Fruit fly (Drosophila melanogaster) ovary, adult (tissue): ENCODE measurements around the gene cic.

Experiments
- CG17801 ChIP-seq: fragments of 200-800 bp; optimal IDR thresholded peaks from 2 replicates; lab custom pipeline; 2019; ENCODE audit warnings: missing biosample characterization, mild to moderate bottlenecking, missing genetic modification characterization, moderate library complexity; ENCODE audit not compliant: partially characterized antibody

The cic gene

DNA sequence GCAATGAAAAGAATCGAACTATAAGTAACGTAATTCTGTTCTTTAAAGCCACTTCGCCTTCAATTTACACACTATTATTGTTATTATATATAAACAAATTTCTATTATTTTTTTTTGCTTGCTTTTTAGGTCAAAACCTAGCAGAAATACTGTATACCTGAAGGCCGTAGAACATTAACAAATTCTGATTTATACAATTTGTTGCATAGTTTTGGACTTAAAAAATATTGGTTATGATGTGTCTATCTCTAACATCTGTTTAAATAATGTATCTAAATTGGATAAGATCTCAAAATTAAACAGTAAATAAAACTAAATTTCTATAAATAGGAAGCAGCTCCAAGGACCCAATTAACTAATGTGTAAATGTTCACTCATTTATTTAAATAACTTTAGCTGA lies 53.3 kb downstream of the cic start:
- TF ChIP-seq CG17801 (GFP tag; lab: Kevin White, UChicago) = peak; percentile 49

DNA sequence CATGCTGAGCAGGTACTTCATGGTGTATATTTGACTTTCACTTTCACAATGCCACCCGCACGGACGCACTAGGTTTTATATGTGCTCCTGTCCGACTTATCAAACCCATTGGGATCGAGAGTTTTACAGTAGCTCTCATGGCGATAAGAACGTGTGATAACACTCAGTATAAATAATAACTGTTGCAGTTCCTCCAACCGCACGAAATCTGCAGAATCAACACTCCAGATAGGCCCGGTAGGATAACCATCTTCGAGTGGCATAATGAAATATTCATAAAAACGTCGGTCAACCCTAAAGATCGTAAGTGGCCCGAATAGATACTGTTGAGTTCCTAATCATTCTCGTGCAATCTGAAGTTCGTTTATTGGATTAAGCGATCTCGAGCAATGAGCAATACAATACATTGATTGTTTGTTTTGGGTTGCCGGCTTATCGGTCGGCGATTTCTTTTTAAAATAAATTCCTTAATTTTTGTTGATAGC lies 55.0 kb downstream of the cic start, which contains the start of gene CG4362:
TSS of gene CG4362 (minus strand) at position 51 of the 485 bp plus-strand sequence.
- no peak for TF ChIP-seq CG17801 (GFP tag; lab: Kevin White, UChicago)

DNA sequence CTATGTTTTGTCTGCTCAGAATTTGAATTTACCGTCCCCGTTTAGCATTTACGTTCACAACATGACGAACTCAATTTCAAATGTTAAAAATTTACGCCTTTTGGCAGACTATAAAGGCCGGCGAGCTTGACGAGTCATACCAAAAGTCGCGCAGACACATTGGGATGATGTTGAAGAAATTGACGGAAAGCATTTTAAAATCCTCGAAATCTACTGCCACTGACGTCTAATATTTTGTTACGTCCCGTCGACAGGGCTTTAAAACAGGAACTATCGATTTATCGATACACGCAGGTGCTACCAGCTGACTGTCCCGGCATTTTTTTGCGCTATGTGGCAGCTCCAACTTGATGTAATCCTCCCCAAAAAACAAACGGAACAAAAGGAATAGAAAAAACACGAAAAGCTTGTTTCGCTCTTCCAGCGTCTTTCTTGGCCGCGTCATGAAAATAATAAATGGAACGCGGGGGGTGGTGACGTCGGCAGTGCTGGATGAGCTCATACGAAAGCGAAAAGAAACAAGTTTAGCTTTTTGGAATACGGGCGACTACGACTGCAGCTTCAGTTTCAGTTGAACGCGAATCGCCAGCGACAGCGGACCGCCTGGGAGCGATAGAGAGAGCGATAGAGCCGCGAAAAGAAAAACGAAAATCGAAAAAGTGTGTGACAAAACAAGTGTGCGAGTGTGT lies 56.5 kb downstream of the cic start, which contains the start of gene Orp8:
TSS of gene Orp8 (plus strand) at position 373 of the 689 bp plus-strand sequence.
- peak; percentile 87 for TF ChIP-seq CG17801 (GFP tag; lab: Kevin White, UChicago)

dm6 chr3R:20309661-20310497 lies 57.3 kb downstream of the cic start:
- TF ChIP-seq CG17801 (GFP tag; lab: Kevin White, UChicago) = no peak

dm6 chr3R:20310498-20310822 lies 57.9 kb downstream of the cic start:
- TF ChIP-seq CG17801 (GFP tag; lab: Kevin White, UChicago) = no peak

DNA sequence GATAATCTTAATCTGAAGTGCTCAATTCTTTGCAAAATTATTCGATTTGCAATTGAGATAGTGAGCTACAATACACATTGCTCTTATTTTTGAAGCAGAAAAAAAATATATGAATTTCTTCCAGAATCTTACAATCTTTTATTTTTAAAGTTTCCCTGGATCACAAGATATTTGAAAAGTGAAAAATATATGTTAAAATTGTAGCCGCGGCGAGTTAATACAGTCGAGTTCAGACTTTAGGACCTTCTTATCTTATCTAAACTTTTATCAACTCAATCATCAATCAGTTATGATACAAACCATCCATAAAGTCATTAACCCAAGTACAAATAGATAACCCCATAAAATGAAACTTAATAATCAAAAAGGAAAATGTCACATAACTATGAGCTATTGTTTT lies 58.3 kb downstream of the cic start:
- TF ChIP-seq CG17801 (GFP tag; lab: Kevin White, UChicago) = no peak

- no peak for TF ChIP-seq CG17801 (GFP tag; lab: Kevin White, UChicago)
Measured at dm6 chr3R:20311406-20311805, 58.8 kb downstream of the cic start.

DNA sequence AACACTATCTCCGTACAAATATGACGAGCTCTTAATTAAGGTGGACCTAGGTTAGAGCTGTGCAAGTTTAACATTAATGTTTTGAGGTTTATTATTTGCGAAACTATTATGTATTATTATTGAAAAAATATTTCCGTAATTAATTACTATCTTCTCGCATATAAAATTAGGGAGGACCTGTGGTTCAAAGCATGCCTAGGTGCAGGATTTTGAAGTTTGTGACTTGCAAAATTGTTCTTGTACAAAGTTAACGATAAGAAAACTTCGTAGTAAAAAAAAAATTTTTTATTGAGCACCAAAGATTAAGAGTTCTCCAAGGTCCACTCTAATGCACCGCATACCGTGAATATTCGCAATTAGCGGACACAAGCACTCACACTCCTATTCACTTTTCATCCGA lies 60.3 kb downstream of the cic start:
- peak; percentile 85 for TF ChIP-seq CG17801 (GFP tag; lab: Kevin White, UChicago)

DNA sequence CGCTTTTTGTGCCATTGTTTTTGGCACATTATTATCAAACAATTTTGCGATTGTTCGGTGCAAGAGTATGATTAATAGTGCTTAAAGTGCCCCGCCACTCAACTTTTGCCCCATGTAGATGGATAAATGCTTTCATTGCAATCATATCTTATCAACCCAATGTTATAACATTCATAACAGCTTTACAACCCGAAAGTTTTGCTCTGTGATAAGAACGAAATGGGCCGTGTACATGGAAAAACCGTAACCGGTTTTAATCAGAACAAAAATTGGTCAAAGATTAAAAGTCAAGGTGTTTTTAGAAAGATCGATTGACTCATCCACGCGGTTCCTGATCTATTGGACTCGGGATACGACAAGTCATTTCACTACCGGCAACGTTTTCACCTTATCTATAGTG lies 64.0 kb downstream of the cic start:
- TF ChIP-seq CG17801 (GFP tag; lab: Kevin White, UChicago) = no peak

- no peak for TF ChIP-seq CG17801 (GFP tag; lab: Kevin White, UChicago)
Measured at dm6 chr3R:20317402-20318165, 65.0 kb downstream of the cic start.

dm6 chr3R:20318166-20318690 lies 65.7 kb downstream of the cic start:
- TF ChIP-seq CG17801 (GFP tag; lab: Kevin White, UChicago) = no peak

DNA sequence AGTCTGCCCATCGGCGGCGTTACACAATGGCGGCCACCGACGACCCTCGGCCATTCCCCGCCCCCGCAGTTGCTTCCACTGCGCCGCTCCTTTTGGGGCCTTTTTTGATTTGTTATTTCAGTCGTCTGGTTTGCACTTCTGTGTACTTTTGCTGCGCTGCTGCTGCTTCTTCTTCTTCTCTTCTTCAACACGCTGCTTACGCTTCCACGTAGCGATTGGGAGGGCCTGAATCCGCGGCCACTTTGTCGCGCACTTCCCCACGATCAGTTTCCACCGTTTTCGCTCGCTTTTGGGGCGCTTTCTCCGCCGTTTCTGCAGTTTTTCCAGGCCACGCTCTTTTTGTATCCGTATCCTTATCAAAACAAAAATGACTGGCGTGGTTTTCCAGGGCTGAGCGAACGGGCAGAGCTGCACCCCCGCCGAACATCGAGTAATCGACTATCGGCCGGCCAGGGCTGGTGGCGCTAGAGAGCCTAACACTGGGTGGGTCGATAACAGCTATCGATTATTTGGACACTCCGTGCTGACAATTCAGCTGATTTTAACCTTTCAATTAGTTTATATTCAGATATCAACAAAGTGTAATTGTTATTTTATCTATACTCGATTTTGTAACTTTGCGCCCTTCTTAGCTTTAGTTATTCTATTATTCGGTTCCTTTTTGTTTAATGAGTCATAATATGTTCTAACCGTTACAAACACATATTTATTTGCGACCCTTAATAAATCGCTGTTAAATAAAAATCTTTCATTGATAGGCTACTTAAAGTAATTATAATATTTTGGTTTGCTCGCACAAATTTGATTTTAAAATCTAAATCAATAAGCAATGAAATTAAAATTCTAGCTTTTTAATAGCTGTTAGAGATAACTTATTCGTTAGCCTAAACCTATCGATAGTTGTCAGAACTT lies 75.3 kb downstream of the cic start, which contains the start of the genes CG4360 and Sirt2:
TSS of gene CG4360 (minus strand) at position 432 of the 912 bp plus-strand sequence.
TSS of gene Sirt2 (plus strand) at position 894 of the 912 bp plus-strand sequence.
- TF ChIP-seq CG17801 (GFP tag; lab: Kevin White, UChicago) = peak; percentile 89

- TF ChIP-seq CG17801 (GFP tag; lab: Kevin White, UChicago) = no peak
Measured at dm6 chr3R:20332688-20333087, 80.1 kb downstream of the cic start.
